Worm (Caenorhabditis elegans) whole organism, L3 larva: ENCODE measurements around the gene cgt-1.
A peak's percentile ranks its signal among the peaks of the same experiment; 100 is the strongest.

ENCODE experiments used
- R02D3.7 ChIP-seq: fragments of 150-350 bp; optimal IDR thresholded peaks from 2 replicates; lab custom pipeline; 2014; ENCODE audit warnings: missing biosample characterization, missing genetic modification characterization
- ZK546.5 ChIP-seq: sonication (generic microtip); optimal IDR thresholded peaks from 2 replicates; lab custom pipeline; 2017; ENCODE audit warnings: missing biosample characterization, missing genetic modification characterization
- aly-2 ChIP-seq: fragments of 150-350 bp; optimal IDR thresholded peaks from 2 replicates; lab custom pipeline; 2014; ENCODE audit warnings: missing biosample characterization, missing genetic modification characterization
- ceh-16 ChIP-seq: sonication (generic microtip); optimal IDR thresholded peaks from 2 replicates; lab custom pipeline; 2017; ENCODE audit warnings: missing biosample characterization, missing genetic modification characterization
- ceh-28 ChIP-seq: fragments of 150-350 bp; optimal IDR thresholded peaks from 2 replicates; lab custom pipeline; 2014; ENCODE audit warnings: missing biosample characterization, missing genetic modification reagents, missing genetic modification characterization
- ceh-82 ChIP-seq: fragments of 150-350 bp; optimal IDR thresholded peaks from 2 replicates; lab custom pipeline; 2014; ENCODE audit warnings: missing biosample characterization, missing genetic modification characterization
- ceh-9 ChIP-seq: sonication (generic microtip); optimal IDR thresholded peaks from 2 replicates; lab custom pipeline; 2018; ENCODE audit warnings: missing biosample characterization, missing genetic modification characterization
- daf-12 ChIP-seq: fragments of 150-350 bp; optimal IDR thresholded peaks from 2 replicates; lab custom pipeline; 2014; ENCODE audit warnings: missing biosample characterization, missing genetic modification reagents, missing genetic modification characterization
- egl-5 ChIP-seq: fragments of 150-350 bp; optimal IDR thresholded peaks from 2 replicates; lab custom pipeline; 2017; ENCODE audit warnings: missing biosample characterization, missing genetic modification reagents, missing genetic modification characterization, inconsistent platforms
- elt-1 ChIP-seq: fragments of 150-350 bp; optimal IDR thresholded peaks from 2 replicates; lab custom pipeline; 2014; ENCODE audit warnings: missing biosample characterization, missing genetic modification characterization
- elt-2 ChIP-seq: sonication (generic microtip); optimal IDR thresholded peaks from 2 replicates; lab custom pipeline; 2016; ENCODE audit warnings: missing genetic modification reagents, mild to moderate bottlenecking, missing genetic modification characterization, missing compliant biosample characterization
- eor-1 ChIP-seq, 2 experiments: fragments of 150-350 bp; optimal IDR thresholded peaks; 2 replicates each; lab custom pipeline; 2014 to 2018; ENCODE audit warnings: missing biosample characterization in 2 of 2, missing genetic modification characterization in 2 of 2
- fkh-10 ChIP-seq: sonication (generic microtip); optimal IDR thresholded peaks from 2 replicates; lab custom pipeline; 2017; ENCODE audit warnings: missing biosample characterization, missing genetic modification reagents, missing genetic modification characterization
- hmg-11 ChIP-seq: sonication (generic microtip); optimal IDR thresholded peaks from 2 replicates; lab custom pipeline; 2016; ENCODE audit warnings: missing genetic modification characterization, missing compliant biosample characterization
- jun-1 ChIP-seq: fragments of 150-350 bp; optimal IDR thresholded peaks from 2 replicates; lab custom pipeline; 2014; ENCODE audit warnings: missing biosample characterization, missing genetic modification reagents, missing genetic modification characterization
- lin-15B ChIP-seq: fragments of 150-350 bp; optimal IDR thresholded peaks from 2 replicates; lab custom pipeline; 2014; ENCODE audit warnings: missing biosample characterization, missing genetic modification characterization
- lin-39 ChIP-seq: fragments of 150-350 bp; optimal IDR thresholded peaks from 2 replicates; lab custom pipeline; 2018; ENCODE audit warnings: missing biosample characterization, missing genetic modification reagents, missing genetic modification characterization
- lsy-12 ChIP-seq: sonication (generic microtip); optimal IDR thresholded peaks from 2 replicates; lab custom pipeline; 2016; ENCODE audit warnings: mild to moderate bottlenecking, missing genetic modification characterization, missing compliant biosample characterization
- mdl-1 ChIP-seq: fragments of 150-350 bp; optimal IDR thresholded peaks from 2 replicates; lab custom pipeline; 2014; ENCODE audit warnings: missing biosample characterization, missing genetic modification characterization
- mml-1 ChIP-seq: fragments of 150-350 bp; sonication (generic microtip); optimal IDR thresholded peaks from 3 replicates; lab custom pipeline; 2014; ENCODE audit warnings: missing biosample characterization, missing genetic modification characterization
- nfya-1 ChIP-seq: sonication (generic microtip); optimal IDR thresholded peaks from 2 replicates; lab custom pipeline; 2017; ENCODE audit warnings: missing genetic modification characterization, mild to moderate bottlenecking, missing compliant biosample characterization, antibody characterized with exemption, moderate library complexity; ENCODE audit not compliant: insufficient read depth
- nhr-11 ChIP-seq: fragments of 150-350 bp; optimal IDR thresholded peaks from 2 replicates; lab custom pipeline; 2014; ENCODE audit warnings: missing biosample characterization, missing genetic modification characterization
- nhr-12 ChIP-seq: fragments of 150-350 bp; optimal IDR thresholded peaks from 2 replicates; lab custom pipeline; 2014; ENCODE audit warnings: missing biosample characterization, missing genetic modification characterization
- nhr-23 ChIP-seq: fragments of 150-350 bp; optimal IDR thresholded peaks from 2 replicates; lab custom pipeline; 2014; ENCODE audit warnings: missing biosample characterization, missing genetic modification reagents, missing genetic modification characterization
- nhr-237 ChIP-seq: fragments of 150-350 bp; optimal IDR thresholded peaks from 2 replicates; lab custom pipeline; 2014; ENCODE audit warnings: missing biosample characterization, missing genetic modification characterization
- nhr-28 ChIP-seq: fragments of 150-350 bp; optimal IDR thresholded peaks from 2 replicates; lab custom pipeline; 2014; ENCODE audit warnings: missing biosample characterization, missing genetic modification characterization
- nhr-43 ChIP-seq: sonication (generic microtip); optimal IDR thresholded peaks from 2 replicates; lab custom pipeline; 2016; ENCODE audit warnings: mild to moderate bottlenecking, missing genetic modification characterization, missing compliant biosample characterization; ENCODE audit not compliant: poor library complexity, severe bottlenecking
- nhr-67 ChIP-seq: fragments of 150-350 bp; optimal IDR thresholded peaks from 2 replicates; lab custom pipeline; 2014; ENCODE audit warnings: missing biosample characterization, missing genetic modification characterization
- nhr-76 ChIP-seq: fragments of 150-350 bp; sonication (generic microtip); optimal IDR thresholded peaks from 5 replicates; lab custom pipeline; 2014; ENCODE audit warnings: missing biosample characterization, missing genetic modification characterization
- nhr-77 ChIP-seq: fragments of 150-350 bp; optimal IDR thresholded peaks from 2 replicates; lab custom pipeline; 2014; ENCODE audit warnings: missing biosample characterization, missing genetic modification characterization
- pha-4 ChIP-seq: fragments of 150-350 bp; optimal IDR thresholded peaks from 2 replicates; lab custom pipeline; 2014; ENCODE audit warnings: missing biosample characterization, missing genetic modification reagents, missing genetic modification characterization
- pqm-1 ChIP-seq: fragments of 150-350 bp; optimal IDR thresholded peaks from 2 replicates; lab custom pipeline; 2017; ENCODE audit warnings: missing biosample characterization, missing genetic modification characterization, inconsistent platforms
- sea-2 ChIP-seq: fragments of 150-350 bp; sonication (generic microtip); optimal IDR thresholded peaks from 4 replicates; lab custom pipeline; 2014; ENCODE audit warnings: missing biosample characterization, missing genetic modification reagents, missing genetic modification characterization
- skn-1 ChIP-seq: fragments of 150-350 bp; optimal IDR thresholded peaks from 2 replicates; lab custom pipeline; 2014; ENCODE audit warnings: missing biosample characterization, missing genetic modification characterization
- snpc-4 ChIP-seq: fragments of 150-350 bp; optimal IDR thresholded peaks from 2 replicates; lab custom pipeline; 2014; ENCODE audit warnings: missing biosample characterization, missing genetic modification characterization
- tbx-2 ChIP-seq: sonication (generic microtip); optimal IDR thresholded peaks from 2 replicates; lab custom pipeline; 2016; ENCODE audit warnings: mild to moderate bottlenecking, missing genetic modification characterization, missing compliant biosample characterization
- unc-39 ChIP-seq: sonication (generic microtip); optimal IDR thresholded peaks from 4 replicates; lab custom pipeline; 2017; ENCODE audit warnings: missing biosample characterization, missing genetic modification characterization
- ztf-11 ChIP-seq: fragments of 150-350 bp; optimal IDR thresholded peaks from 2 replicates; lab custom pipeline; 2014; ENCODE audit warnings: missing biosample characterization, missing genetic modification characterization
- ztf-4 ChIP-seq: fragments of 150-350 bp; optimal IDR thresholded peaks from 2 replicates; lab custom pipeline; 2014; ENCODE audit warnings: missing biosample characterization, missing genetic modification characterization

Gene cgt-1

DNA sequence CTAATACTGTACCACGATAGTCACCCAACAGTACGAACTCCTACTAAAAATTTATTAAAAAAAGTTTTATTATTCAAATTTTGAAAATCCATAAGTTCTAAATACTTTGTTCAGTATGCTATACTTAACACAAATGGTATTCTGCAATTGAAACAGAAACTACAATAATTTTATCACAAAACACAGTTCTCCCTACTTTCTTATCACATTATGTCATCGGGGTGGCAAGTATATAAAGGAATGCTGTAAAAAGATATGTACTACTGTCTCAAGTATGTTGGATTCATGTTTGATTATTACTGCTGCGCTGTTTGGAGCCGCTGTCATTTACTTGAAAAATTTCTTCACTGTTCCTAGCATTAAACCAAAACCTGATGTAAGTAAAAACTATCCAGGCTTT is 32.5 kb upstream of the cgt-1 start, which contains the start of gene cdr-1:
Gene cdr-1 (plus strand): TSS at position 208 of the 400 bp plus-strand sequence.
- TF ChIP-seq pqm-1 (tag; lab: Kevin White, UChicago) = peak; percentile 38
- TF ChIP-seq elt-2 = peak; percentile 46
- no peak for TF ChIP-seq fkh-10 (GFP tag; lab: Kevin White, UChicago)

DNA sequence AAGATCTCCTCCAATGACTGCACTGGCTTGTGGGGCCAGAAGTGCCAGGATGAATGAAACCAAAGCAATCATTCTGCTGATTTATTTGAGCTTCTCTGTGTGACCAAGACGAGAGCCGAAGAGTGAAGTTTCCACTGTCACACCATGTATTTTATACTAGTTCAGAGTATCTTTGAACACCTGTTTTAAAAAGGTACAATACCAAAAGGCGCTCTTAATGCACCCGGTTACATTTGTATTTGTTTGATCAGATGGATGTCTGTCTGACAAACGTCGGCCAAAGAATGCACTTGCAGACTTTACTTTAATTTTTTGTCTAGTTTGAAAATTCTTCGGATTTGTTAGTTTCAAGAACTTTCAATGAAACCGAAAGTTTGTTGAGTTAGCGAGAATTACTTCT is 31.6 kb upstream of the cgt-1 start, which contains the start of gene F35E8.10:
Gene F35E8.10 (minus strand): TSS at position 101 of the 400 bp plus-strand sequence.
- TF ChIP-seq ceh-16 (tag; lab: Kevin White, UChicago) (no peak), lin-15B (no peak), nhr-67 (no peak), nhr-76 (no peak)

DNA sequence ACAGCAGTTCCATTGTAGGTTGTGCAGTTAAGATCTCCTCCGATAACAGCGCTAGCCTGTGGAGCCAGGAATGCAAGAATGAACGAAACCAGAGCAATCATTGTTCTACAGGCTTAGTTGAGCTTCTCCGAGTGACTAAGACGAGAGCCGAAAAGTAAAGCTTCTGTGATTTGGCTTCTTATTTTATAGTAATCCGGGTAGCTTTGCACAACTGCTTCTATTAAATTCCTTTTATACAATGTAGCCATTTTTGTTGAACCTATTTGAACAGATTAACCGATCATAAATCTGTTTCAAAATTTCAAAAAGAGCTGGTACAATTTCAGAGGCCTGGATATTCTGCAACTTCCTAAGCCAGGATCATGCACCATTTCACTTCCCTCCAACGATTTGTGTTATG is 28.8 kb upstream of the cgt-1 start, which contains the start of gene F35E8.9:
Gene F35E8.9 (minus strand): TSS at position 101 of the 400 bp plus-strand sequence.
- TF ChIP-seq tbx-2 (tag; lab: Kevin White, UChicago) (no peak), pha-4 (tag; lab: Kevin White, UChicago) (no peak), ztf-11 (tag; lab: Kevin White, UChicago) (no peak), skn-1 (tag; lab: Kevin White, UChicago) (no peak), lin-15B (no peak), nhr-23 (tag; lab: Kevin White, UChicago) (no peak), nhr-43 (tag; lab: Kevin White, UChicago) (no peak), nhr-237 (no peak)

DNA sequence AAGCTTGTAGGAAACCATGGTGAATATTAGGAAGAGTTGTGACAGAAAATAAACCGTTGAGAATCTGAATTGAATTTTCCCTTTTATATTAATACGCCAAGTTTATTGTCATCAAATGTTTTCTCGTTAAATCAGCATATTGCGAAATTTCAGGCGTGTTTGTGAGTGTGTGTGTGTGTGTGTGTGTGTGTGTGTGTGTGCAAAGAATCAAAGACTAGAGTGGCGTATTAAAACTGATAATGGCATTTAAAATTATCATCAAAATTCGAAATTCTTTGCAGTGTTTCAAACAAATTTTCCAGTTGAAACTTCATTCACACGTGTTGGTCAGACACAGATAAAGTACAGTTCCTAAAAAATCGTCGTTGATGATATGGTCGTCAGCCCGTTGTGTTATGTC is 27.3 kb upstream of the cgt-1 start, which contains the start of gene gst-38:
Gene gst-38 (minus strand): TSS at position 152 of the 400 bp plus-strand sequence.
- no peak for TF ChIP-seq nhr-12 (tag; lab: Kevin White, UChicago)
- no peak for TF ChIP-seq nhr-237
- no peak for TF ChIP-seq ceh-16 (tag; lab: Kevin White, UChicago)
- no peak for TF ChIP-seq ztf-11 (tag; lab: Kevin White, UChicago)
- TF ChIP-seq mml-1 (tag; lab: Kevin White, UChicago) = no peak
- no peak for TF ChIP-seq nhr-67
- TF ChIP-seq nhr-28 (tag; lab: Kevin White, UChicago) = no peak
- TF ChIP-seq nhr-23 (tag; lab: Kevin White, UChicago) = no peak
- TF ChIP-seq elt-2 = peak; percentile 88
- TF ChIP-seq skn-1 (tag; lab: Kevin White, UChicago) = peak; percentile 14
- TF ChIP-seq daf-12 (tag; lab: Kevin White, UChicago) = no peak
- no peak for TF ChIP-seq nhr-76
- peak; percentile 41 for TF ChIP-seq pqm-1 (tag; lab: Kevin White, UChicago)
- TF ChIP-seq jun-1 (tag; lab: Kevin White, UChicago) = no peak
- no peak for TF ChIP-seq ceh-82
- no peak for TF ChIP-seq ceh-28 (tag; lab: Kevin White, UChicago)

DNA sequence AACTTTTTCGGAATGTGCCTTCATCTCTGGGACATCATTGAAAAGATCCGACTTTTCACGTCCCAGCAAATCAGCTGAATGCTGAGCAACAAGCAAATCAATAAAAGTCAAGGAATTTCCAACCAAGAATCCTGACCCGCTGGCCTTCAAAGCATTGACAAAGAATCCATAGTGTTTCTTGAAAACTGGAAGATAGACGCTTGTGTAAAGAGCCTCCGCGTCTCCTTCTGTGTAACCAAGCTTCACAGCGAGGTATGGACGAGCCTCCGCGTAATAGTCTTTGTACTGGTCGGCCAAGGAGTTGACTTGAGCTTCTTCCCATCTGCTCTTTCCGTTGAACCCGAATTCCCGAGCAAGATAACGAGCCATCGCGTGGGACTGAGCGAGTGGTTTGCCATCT is 26.7 kb upstream of the cgt-1 start:
- TF ChIP-seq ZK546.5 (no peak), unc-39 (tag; lab: Kevin White, UChicago) (no peak), lin-39 (tag; lab: Kevin White, UChicago) (no peak), nhr-43 (tag; lab: Kevin White, UChicago) (no peak), elt-1 (no peak), ztf-4 (tag; lab: Kevin White, UChicago) (no peak), nhr-11 (tag; lab: Kevin White, UChicago) (no peak), hmg-11 (tag; lab: Kevin White, UChicago) (no peak), sea-2 (GFP tag; lab: Kevin White, UChicago) (no peak)

DNA sequence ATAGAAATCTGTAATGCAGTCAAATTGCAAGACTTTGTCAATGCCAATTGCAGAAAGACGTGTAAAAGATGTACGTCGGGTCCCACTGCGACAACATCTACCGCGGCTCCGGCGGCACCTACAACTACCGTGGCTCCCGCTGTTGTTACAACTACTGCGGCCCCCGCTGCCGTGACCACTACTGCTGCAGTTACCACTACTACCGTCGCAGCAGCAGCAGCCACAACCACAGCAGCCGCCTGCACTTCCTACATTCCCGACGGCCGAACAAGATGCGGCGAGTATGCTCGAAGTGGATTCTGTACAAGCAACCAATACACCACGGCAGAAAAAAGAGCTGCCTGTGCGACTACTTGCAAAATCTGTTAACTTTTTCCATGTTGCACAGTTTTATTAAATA is 26.1 kb upstream of the cgt-1 start:
- TF ChIP-seq unc-39 (tag; lab: Kevin White, UChicago) (no peak), nhr-43 (tag; lab: Kevin White, UChicago) (no peak)
- TF ChIP-seq, all 47 proteins: peak for 0

DNA sequence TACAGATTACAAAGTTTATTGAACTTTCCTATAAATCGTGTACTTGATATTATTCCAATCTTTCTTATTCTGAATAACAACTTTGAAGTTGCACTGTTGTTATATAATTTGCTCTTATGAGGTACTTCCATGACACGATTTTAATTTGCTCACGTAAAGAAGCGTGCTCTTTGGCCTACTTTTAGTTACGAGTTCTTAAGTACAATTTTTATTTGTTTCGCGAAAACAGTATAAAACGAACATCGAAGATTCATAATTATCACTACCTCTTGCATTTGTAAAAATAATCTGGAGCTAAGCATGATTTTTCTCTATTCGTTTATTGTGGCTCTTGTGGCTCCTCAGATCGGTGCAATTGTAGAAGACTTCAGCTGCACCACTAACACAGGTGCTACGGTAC is 25.1 kb upstream of the cgt-1 start, which contains the start of gene F35E8.7:
Gene F35E8.7 (plus strand): TSS at position 301 of the 400 bp plus-strand sequence.
- no peak for TF ChIP-seq nfya-1 (tag; lab: Kevin White, UChicago)
- no peak for TF ChIP-seq snpc-4 (tag; lab: Kevin White, UChicago)
- no peak for TF ChIP-seq R02D3.7 (tag; lab: Kevin White, UChicago)
- no peak for TF ChIP-seq mdl-1 (tag; lab: Kevin White, UChicago)
- no peak for TF ChIP-seq aly-2 (tag; lab: Kevin White, UChicago)
- no peak for TF ChIP-seq egl-5 (tag; lab: Kevin White, UChicago)
- TF ChIP-seq lin-39 (tag; lab: Kevin White, UChicago) = no peak
- no peak for TF ChIP-seq ztf-4 (tag; lab: Kevin White, UChicago)
- no peak for TF ChIP-seq lsy-12
- no peak for TF ChIP-seq skn-1 (tag; lab: Kevin White, UChicago)
- no peak for TF ChIP-seq ceh-9 (tag; lab: Kevin White, UChicago)
- no peak for TF ChIP-seq nhr-77 (tag; lab: Kevin White, UChicago)
- no peak for TF ChIP-seq daf-12 (tag; lab: Kevin White, UChicago)
- TF ChIP-seq ceh-82 = no peak
- no peak for TF ChIP-seq sea-2 (GFP tag; lab: Kevin White, UChicago)
- no peak for TF ChIP-seq nhr-237
- no peak for TF ChIP-seq unc-39 (tag; lab: Kevin White, UChicago)
- TF ChIP-seq elt-2 = no peak
- no peak for TF ChIP-seq ZK546.5
- no peak for TF ChIP-seq eor-1 (tag; optimal IDR thresholded peaks at IDR 0.05; lab: Kevin White, UChicago)
